Fruit fly (Drosophila melanogaster) whole organism, embryonic: Measurements from ENCODE around the gene CG6937.

Source experiments
- Antp ChIP-seq: fragments of 200-800 bp; sonication (Bioruptor generic); optimal IDR thresholded peaks from 3 replicates; lab custom pipeline; 2016; ENCODE audit warnings: missing biosample characterization, missing genetic modification characterization
- CG10274 ChIP-seq: fragments of 200-800 bp; sonication (Bioruptor generic); optimal IDR thresholded peaks from 3 replicates; lab custom pipeline; 2017; ENCODE audit warnings: missing biosample characterization, mild to moderate bottlenecking, missing genetic modification characterization
- CG11093 ChIP-seq: fragments of 200-800 bp; sonication (Bioruptor generic); IDR thresholded peaks from 3 replicates; pipeline ENCODE4 v1.3.6; 2022; ENCODE audit warnings: missing biosample characterization, missing genetic modification characterization
- CG12659 ChIP-seq: fragments of 200-800 bp; sonication (Bioruptor generic); optimal IDR thresholded peaks from 3 replicates; lab custom pipeline; 2017; ENCODE audit warnings: mild to moderate bottlenecking, missing biosample characterization, missing genetic modification reagents, missing genetic modification characterization
- CG12769 ChIP-seq: fragments of 200-800 bp; sonication (Bioruptor generic); optimal IDR thresholded peaks from 2 replicates; lab custom pipeline; 2019; ENCODE audit warnings: missing biosample characterization, mild to moderate bottlenecking, missing genetic modification characterization, moderate library complexity
- CG13287 ChIP-seq: fragments of 200-800 bp; sonication (Bioruptor generic); IDR thresholded peaks from 2 replicates; pipeline ENCODE4 v1.3.6; 2022; ENCODE audit warnings: missing biosample characterization, missing genetic modification characterization; ENCODE audit not compliant: partially characterized antibody
- CG17328 ChIP-seq: fragments of 200-800 bp; sonication (Bioruptor generic); IDR thresholded peaks from 2 replicates; pipeline ENCODE4 v1.3.6; 2022; ENCODE audit warnings: missing biosample characterization, missing genetic modification characterization
- CG18476 ChIP-seq: fragments of 200-800 bp; sonication (Bioruptor generic); optimal IDR thresholded peaks from 2 replicates; lab custom pipeline; 2016; ENCODE audit warnings: missing biosample characterization, mild to moderate bottlenecking, missing genetic modification characterization
- CG2129 ChIP-seq: fragments of 200-800 bp; sonication (Bioruptor generic); IDR thresholded peaks from 2 replicates; pipeline ENCODE4 v1.3.6; 2022; ENCODE audit warnings: missing biosample characterization, missing genetic modification characterization; ENCODE audit not compliant: partially characterized antibody
- CG2889 ChIP-seq: fragments of 200-800 bp; sonication (Bioruptor generic); IDR thresholded peaks from 3 replicates; pipeline ENCODE4 v1.3.6; 2022; ENCODE audit warnings: missing biosample characterization, missing genetic modification characterization
- CG30020 ChIP-seq: fragments of 200-800 bp; optimal IDR thresholded peaks from 2 replicates; lab custom pipeline; 2019; ENCODE audit warnings: missing biosample characterization, mild to moderate bottlenecking, missing genetic modification characterization, moderate library complexity
- CG3065 ChIP-seq: fragments of 200-800 bp; sonication (Bioruptor generic); optimal IDR thresholded peaks from 2 replicates; lab custom pipeline; 2016; ENCODE audit warnings: missing biosample characterization, missing genetic modification characterization
- CG3163 ChIP-seq: fragments of 200-800 bp; sonication (Bioruptor generic); optimal IDR thresholded peaks from 3 replicates; lab custom pipeline; 2016; ENCODE audit warnings: missing biosample characterization, missing genetic modification characterization
- CG32532 ChIP-seq: fragments of 200-800 bp; sonication (Bioruptor generic); IDR thresholded peaks from 2 replicates; pipeline ENCODE4 v1.3.6; 2022; ENCODE audit warnings: missing biosample characterization, missing genetic modification characterization
- CG3281 ChIP-seq: fragments of 200-800 bp; sonication (Bioruptor generic); optimal IDR thresholded peaks from 3 replicates; lab custom pipeline; 2017; ENCODE audit warnings: missing biosample characterization, mild to moderate bottlenecking, missing genetic modification characterization
- CG33557 ChIP-seq: fragments of 200-800 bp; sonication (Bioruptor generic); optimal IDR thresholded peaks from 2 replicates; lab custom pipeline; 2019; ENCODE audit warnings: missing biosample characterization, mild to moderate bottlenecking, missing genetic modification characterization, moderate library complexity
- CG3726 ChIP-seq: fragments of 200-800 bp; sonication (Bioruptor generic); IDR thresholded peaks from 3 replicates; pipeline ENCODE4, ENCODE4 v1.3.6; 2022; ENCODE audit warnings: missing biosample characterization, missing genetic modification characterization
- CG4707 ChIP-seq: fragments of 200-800 bp; sonication (Bioruptor generic); optimal IDR thresholded peaks from 2 replicates; lab custom pipeline; 2018; ENCODE audit warnings: missing biosample characterization, mild to moderate bottlenecking, missing genetic modification characterization, moderate library complexity
- CG8388 ChIP-seq: fragments of 200-800 bp; sonication (Bioruptor generic); optimal IDR thresholded peaks from 2 replicates; lab custom pipeline; 2019; ENCODE audit warnings: missing biosample characterization, mild to moderate bottlenecking, missing genetic modification characterization, moderate library complexity
- CG8765 ChIP-seq: fragments of 200-800 bp; sonication (Bioruptor generic); IDR thresholded peaks from 2 replicates; pipeline ENCODE4 v1.3.6; 2022; ENCODE audit warnings: missing biosample characterization, missing genetic modification characterization
- CG8944 ChIP-seq: fragments of 200-800 bp; sonication (Bioruptor generic); optimal IDR thresholded peaks from 3 replicates; lab custom pipeline; 2016; ENCODE audit warnings: missing biosample characterization, missing genetic modification characterization
- CG9727 ChIP-seq: fragments of 200-800 bp; sonication (Bioruptor generic); optimal IDR thresholded peaks from 3 replicates; lab custom pipeline; 2017; ENCODE audit warnings: missing biosample characterization, mild to moderate bottlenecking, missing genetic modification characterization
- Dref ChIP-seq: fragments of 200-800 bp; sonication (Bioruptor generic); IDR thresholded peaks from 2 replicates; pipeline ENCODE4 v1.3.6; 2022; ENCODE audit warnings: missing biosample characterization, missing genetic modification characterization
- Eip74EF ChIP-seq, 2 experiments: fragments of 200-800 bp in 1 of 2; fragments of >200 bp in 1 of 2; sonication (Bioruptor generic) in 1 of 2; optimal IDR thresholded peaks; 2 replicates each; lab custom pipeline; 2017 to 2019; ENCODE audit warnings: missing biosample characterization in 2 of 2, missing genetic modification characterization in 2 of 2, mild to moderate bottlenecking in 1 of 2, moderate library complexity in 1 of 2
- Ets65A ChIP-seq: fragments of 200-800 bp; sonication (Bioruptor generic); peaks from one replicate; lab custom pipeline; 2016; ENCODE audit warnings: missing biosample characterization, missing genetic modification characterization
- Hr51 ChIP-seq, 2 experiments: fragments of 200-800 bp; sonication (Bioruptor generic); optimal IDR thresholded peaks; 2 replicates in 1 of 2; 3 replicates in 1 of 2; lab custom pipeline; 2016 to 2018; ENCODE audit warnings: missing biosample characterization in 2 of 2, missing genetic modification characterization in 2 of 2, mild to moderate bottlenecking in 1 of 2, moderate library complexity in 1 of 2
- Hsf ChIP-seq: fragments of 200-800 bp; sonication (Bioruptor generic); optimal IDR thresholded peaks from 3 replicates; lab custom pipeline; 2016; ENCODE audit warnings: missing biosample characterization, missing genetic modification characterization
- NC2β ChIP-seq: fragments of 200-800 bp; sonication (Bioruptor generic); optimal IDR thresholded peaks from 2 replicates; lab custom pipeline; 2016; ENCODE audit warnings: missing biosample characterization, missing genetic modification characterization
- Neu2 ChIP-seq: fragments of 200-800 bp; sonication (Bioruptor generic); optimal IDR thresholded peaks from 3 replicates; lab custom pipeline; 2016; ENCODE audit warnings: missing biosample characterization, missing genetic modification characterization, borderline replicate concordance
- Nf-YC ChIP-seq: fragments of 200-800 bp; optimal IDR thresholded peaks from 3 replicates; lab custom pipeline; 2019; ENCODE audit warnings: missing biosample characterization, mild to moderate bottlenecking, missing genetic modification characterization, moderate library complexity
- Ravus ChIP-seq: fragments of 200-800 bp; sonication (Bioruptor generic); IDR thresholded peaks from 2 replicates; pipeline ENCODE4 v1.3.6; 2022; ENCODE audit warnings: missing biosample characterization, missing genetic modification characterization
- Rx ChIP-seq: fragments of 200-800 bp; sonication (Bioruptor generic); IDR thresholded peaks from 2 replicates; pipeline ENCODE4 v1.3.6; 2022; ENCODE audit warnings: missing biosample characterization, missing genetic modification characterization
- ab ChIP-seq: fragments of 200-800 bp; sonication (Bioruptor generic); optimal IDR thresholded peaks from 2 replicates; lab custom pipeline; 2016; ENCODE audit warnings: missing biosample characterization, missing genetic modification characterization
- ara ChIP-seq: fragments of 200-800 bp; sonication (Bioruptor generic); IDR thresholded peaks from 2 replicates; pipeline ENCODE4 v1.3.6; 2022; ENCODE audit warnings: missing biosample characterization, missing genetic modification characterization
- bab2 ChIP-seq: fragments of 200-800 bp; sonication (Bioruptor generic); optimal IDR thresholded peaks from 2 replicates; lab custom pipeline; 2016; ENCODE audit warnings: missing biosample characterization, missing genetic modification characterization
- cas ChIP-seq: fragments of 200-800 bp; sonication (Bioruptor generic); IDR thresholded peaks from 2 replicates; pipeline ENCODE4 v1.3.6; 2022; ENCODE audit warnings: missing biosample characterization, missing genetic modification characterization
- chinmo ChIP-seq: fragments of 200-800 bp; sonication (Bioruptor generic); IDR thresholded peaks from 4 replicates; pipeline ENCODE4 v1.3.6; 2022; ENCODE audit warnings: missing biosample characterization, missing genetic modification characterization; ENCODE audit not compliant: partially characterized antibody
- gfzf ChIP-seq: fragments of 200-800 bp; sonication (Bioruptor generic); optimal IDR thresholded peaks from 2 replicates; lab custom pipeline; 2016; ENCODE audit warnings: missing biosample characterization, mild to moderate bottlenecking, missing genetic modification characterization, moderate library complexity
- klu ChIP-seq: fragments of 200-800 bp; sonication (Bioruptor generic); IDR thresholded peaks from 2 replicates; pipeline ENCODE4 v1.3.6; 2022; ENCODE audit warnings: missing biosample characterization, missing genetic modification characterization
- pb ChIP-seq: fragments of 200-800 bp; sonication (Bioruptor generic); optimal IDR thresholded peaks from 3 replicates; lab custom pipeline; 2016; ENCODE audit warnings: missing biosample characterization, missing genetic modification characterization
- sc ChIP-seq, 3 experiments: fragments of >200 bp in 2 of 3; fragments of 200-800 bp in 1 of 3; sonication (Bioruptor generic) in 1 of 3; optimal IDR thresholded peaks; 2 replicates in 2 of 3; 3 replicates in 1 of 3; lab custom pipeline; 2017; ENCODE audit warnings: mild to moderate bottlenecking in 1 of 3, missing biosample characterization in 1 of 3, missing genetic modification characterization in 1 of 3, missing genetic modification reagents in 1 of 3
- sd ChIP-seq: fragments of 200-800 bp; sonication (Bioruptor generic); optimal IDR thresholded peaks from 3 replicates; lab custom pipeline; 2018; ENCODE audit warnings: missing biosample characterization, mild to moderate bottlenecking, missing genetic modification characterization, moderate library complexity
- shn ChIP-seq: fragments of 200-800 bp; sonication (Bioruptor generic); optimal IDR thresholded peaks from 3 replicates; lab custom pipeline; 2016; ENCODE audit warnings: missing biosample characterization, missing genetic modification characterization
- sna ChIP-seq: fragments of 200-800 bp; sonication (Bioruptor generic); IDR thresholded peaks from 2 replicates; pipeline ENCODE4 v1.3.6; 2022; ENCODE audit warnings: missing biosample characterization, missing genetic modification characterization; ENCODE audit not compliant: partially characterized antibody
- sr ChIP-seq: fragments of 200-800 bp; sonication (Bioruptor generic); IDR thresholded peaks from 3 replicates; pipeline ENCODE4 v1.3.6; 2022; ENCODE audit warnings: missing biosample characterization, missing genetic modification characterization
- trem ChIP-seq: fragments of 200-800 bp; optimal IDR thresholded peaks from 3 replicates; lab custom pipeline; 2019; ENCODE audit warnings: missing biosample characterization, mild to moderate bottlenecking, missing genetic modification characterization, moderate library complexity
- unpg ChIP-seq: fragments of 200-800 bp; sonication (Bioruptor generic); optimal IDR thresholded peaks from 3 replicates; lab custom pipeline; 2018; ENCODE audit warnings: missing biosample characterization, mild to moderate bottlenecking, missing genetic modification characterization, moderate library complexity

CG6937 gene

dm6 chr3R:22540686-22541085, 43.9 kb upstream of the CG6937 start:
- TF ChIP-seq chinmo (GFP tag; lab: Robert Waterston, UW) (0 out of 4 replicates have a peak, but pooled peaks have one; percentile 85), Neu2 (no peak), sd (tag; lab: Kevin White, UChicago) (peak; percentile 56), Eip74EF (GFP tag; optimal IDR thresholded peaks at IDR 0.05; lab: Kevin White, UChicago) (peak in 1 of 2 experiments; percentile 62), CG12769 (tag; lab: Kevin White, UChicago) (peak; percentile 62)
- TF ChIP-seq, all 482 proteins: peak for 4

- no peak for TF ChIP-seq CG2889 (GFP tag; lab: Robert Waterston, UW)
- no peak for TF ChIP-seq CG8765 (GFP tag; lab: Robert Waterston, UW)
- TF ChIP-seq Nf-YC (tag; lab: Kevin White, UChicago) = no peak
- TF ChIP-seq CG8388 = no peak
- no peak for TF ChIP-seq sr (GFP tag; lab: Robert Waterston, UW)
- no peak for TF ChIP-seq CG3163 (GFP tag; lab: Kevin White, UChicago)
- no peak for TF ChIP-seq CG33557 (GFP tag; lab: Kevin White, UChicago)
- TF ChIP-seq CG18476 = no peak
- no peak for TF ChIP-seq Antp (GFP tag; lab: Kevin White, UChicago)
- no peak for TF ChIP-seq Dref (GFP tag; lab: Robert Waterston, UW)
- TF ChIP-seq sc (optimal IDR thresholded peaks at IDR 0.05; lab: Kevin White, UChicago) = no peak
- no peak for TF ChIP-seq sc (GFP tag; optimal IDR thresholded peaks at IDR 0.05; lab: Kevin White, UChicago)
- no peak for TF ChIP-seq ab (GFP tag; lab: Kevin White, UChicago)
- TF ChIP-seq CG12659 = no peak
- peak; percentile 34; the same call in 1 of the 2 replicates for TF ChIP-seq CG17328 (GFP tag; lab: Robert Waterston, UW)
- no peak for TF ChIP-seq sna (GFP tag; lab: Robert Waterston, UW)
- TF ChIP-seq cas (GFP tag; lab: Robert Waterston, UW) = no peak
- no peak for TF ChIP-seq shn
- no peak for TF ChIP-seq klu (GFP tag; lab: Robert Waterston, UW)
- peak; percentile 24; the same call in 1 of the 2 replicates for TF ChIP-seq CG32532 (GFP tag; lab: Robert Waterston, UW)
- no peak for TF ChIP-seq CG10274 (GFP tag; lab: Kevin White, UChicago)
- no peak for TF ChIP-seq NC2β (GFP tag; lab: Kevin White, UChicago)
- TF ChIP-seq Ravus (GFP tag; lab: Robert Waterston, UW) = no peak
- no peak for TF ChIP-seq gfzf
- no peak for TF ChIP-seq CG3726
- 0 out of 4 replicates have a peak, but pooled peaks have one; percentile 29 for TF ChIP-seq chinmo (GFP tag; lab: Robert Waterston, UW)
- no peak for TF ChIP-seq CG3065 (GFP tag; lab: Kevin White, UChicago)
- no peak for TF ChIP-seq CG8944
- no peak for TF ChIP-seq Rx (GFP tag; lab: Robert Waterston, UW)
- TF ChIP-seq Neu2 = no peak
- peak in 1 of 2 experiments; percentile 46 for TF ChIP-seq Hr51 (GFP tag; optimal IDR thresholded peaks at IDR 0.05; lab: Kevin White, UChicago)
- no peak for TF ChIP-seq pb (GFP tag; lab: Kevin White, UChicago)
- no peak for TF ChIP-seq CG9727 (GFP tag; lab: Kevin White, UChicago)
- no peak for TF ChIP-seq CG2129 (GFP tag; lab: Robert Waterston, UW)
- TF ChIP-seq Ets65A (GFP tag; lab: Kevin White, UChicago) = no peak
- no peak for TF ChIP-seq trem (tag; lab: Kevin White, UChicago)
- no peak for TF ChIP-seq ara (GFP tag; lab: Robert Waterston, UW)
- TF ChIP-seq CG30020 (tag; lab: Kevin White, UChicago) = no peak
- TF ChIP-seq CG13287 (GFP tag; lab: Robert Waterston, UW) = no peak
- no peak for TF ChIP-seq CG3281 (GFP tag; lab: Kevin White, UChicago)
- no peak for TF ChIP-seq CG11093
- no peak for TF ChIP-seq Hsf (GFP tag; lab: Kevin White, UChicago)
- no peak for TF ChIP-seq CG4707 (GFP tag; lab: Kevin White, UChicago)
- no peak for TF ChIP-seq bab2 (GFP tag; lab: Kevin White, UChicago)
- peak; percentile 24 for TF ChIP-seq unpg
These were observed 41.7 kb upstream of the CG6937 start for dm6 chr3R:22542773-22543411.
